Fruit fly (Drosophila melanogaster): Measurements from ENCODE around the gene CG7888.

Gene CG7888

DNA sequence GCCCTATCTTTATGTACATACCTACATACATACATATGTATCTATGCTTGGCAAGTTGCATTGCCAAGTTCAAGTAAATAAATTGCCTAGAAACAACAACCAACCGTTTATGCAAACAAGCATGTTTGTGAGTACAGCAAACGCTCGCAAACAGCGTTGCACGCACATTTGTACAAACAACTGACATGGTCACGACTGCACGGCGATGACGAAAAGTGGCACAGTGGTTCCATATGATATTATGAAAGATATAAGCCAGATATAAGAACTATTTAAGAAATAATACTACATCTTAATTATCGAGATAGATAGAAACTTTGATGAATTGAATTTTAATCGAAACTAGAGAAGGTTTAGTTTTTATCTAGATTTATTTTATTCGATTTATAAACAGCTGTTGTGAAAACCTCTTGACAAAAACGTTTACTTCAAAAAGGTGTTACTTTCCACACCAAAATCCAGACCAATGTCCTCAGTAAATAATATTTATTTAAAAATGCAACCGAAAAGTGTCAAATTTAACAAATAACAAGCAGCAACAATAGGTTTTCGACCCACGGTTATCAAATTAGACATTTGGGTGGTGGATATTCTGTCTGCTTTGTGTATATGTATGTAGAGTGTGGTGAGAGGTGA lies 36.1 kb downstream of the CG7888 start (continued):
- no peak for TF ChIP-seq CG3995 (GFP tag; optimal IDR thresholded peaks at IDR 0.05)
- TF ChIP-seq Sry-β (GFP tag; optimal IDR thresholded peaks at IDR 0.05): peak; percentile 67
- peak; percentile 90 for TF ChIP-seq org-1 (GFP tag; optimal IDR thresholded peaks at IDR 0.05)
- TF ChIP-seq stwl (tag; optimal IDR thresholded peaks at IDR 0.05): peak; percentile 18
- TF ChIP-seq gro (GFP tag; optimal IDR thresholded peaks at IDR 0.05): peak; percentile 22
- peak; percentile 46 for TF ChIP-seq CG11696 (GFP tag; IDR thresholded peaks at IDR 0.05)
- TF ChIP-seq CG31388 (GFP tag; optimal IDR thresholded peaks at IDR 0.05): peak; percentile 81
- TF ChIP-seq GATAe (GFP tag; conservative IDR thresholded peaks at IDR 0.05): no peak
- peak; percentile 94 for TF ChIP-seq CG30403 (GFP tag; optimal IDR thresholded peaks at IDR 0.05)
- TF ChIP-seq lmd (GFP tag; IDR thresholded peaks at IDR 0.05): peak; percentile 84; the same call in 1 of the 2 replicates
- TF ChIP-seq sim (GFP tag; IDR thresholded peaks at IDR 0.05): peak; percentile 71
- peak; percentile 26 for TF ChIP-seq CrebB (tag; optimal IDR thresholded peaks at IDR 0.05)
- TF ChIP-seq CG13296 (GFP tag; optimal IDR thresholded peaks at IDR 0.05): peak; percentile 90
- TF ChIP-seq CG6654 (GFP tag; optimal IDR thresholded peaks at IDR 0.05): peak; percentile 67
- TF ChIP-seq tgo (GFP tag; IDR thresholded peaks at IDR 0.05): peak; percentile 83; the same call in 2 of the 3 replicates
- peak; percentile 96 for TF ChIP-seq Ets65A (GFP tag)
- TF ChIP-seq CG1529 (GFP tag; optimal IDR thresholded peaks at IDR 0.05): peak; percentile 94
- peak; percentile 41 for TF ChIP-seq maf-S (GFP tag; optimal IDR thresholded peaks at IDR 0.05)
- 0 out of 2 replicates have a peak, but pooled peaks have one; percentile 32 for TF ChIP-seq CG9215 (GFP tag; IDR thresholded peaks at IDR 0.05)
- TF ChIP-seq repo (GFP tag; optimal IDR thresholded peaks at IDR 0.05): peak; percentile 78
- TF ChIP-seq sima (GFP tag; optimal IDR thresholded peaks at IDR 0.05): no peak
- peak; percentile 52 for TF ChIP-seq CG10654 (GFP tag; optimal IDR thresholded peaks at IDR 0.05)
- peak; percentile 62 for TF ChIP-seq D19B (GFP tag; optimal IDR thresholded peaks at IDR 0.05)
- peak; percentile 82 for TF ChIP-seq cato (GFP tag; optimal IDR thresholded peaks at IDR 0.05; ENCODE audit: borderline replicate concordance)
- TF ChIP-seq Dip3 (GFP tag; optimal IDR thresholded peaks at IDR 0.05): peak; percentile 35
- TF ChIP-seq CG17186 (GFP tag; optimal IDR thresholded peaks at IDR 0.05): peak; percentile 52
- peak; percentile 73 to 84 for TF ChIP-seq Pdp1 (GFP tag; optimal IDR thresholded peaks at IDR 0.05)
- TF ChIP-seq sob (GFP tag; IDR thresholded peaks at IDR 0.05): peak; percentile 69; the same call in 1 of the 2 replicates
- peak; percentile 76 for TF ChIP-seq tup (GFP tag; optimal IDR thresholded peaks at IDR 0.05)
- peak; percentile 88 for TF ChIP-seq Atf-2 (GFP tag; optimal IDR thresholded peaks at IDR 0.05)
- TF ChIP-seq Max (GFP tag; optimal IDR thresholded peaks at IDR 0.05): peak; percentile 93
- TF ChIP-seq ERR (GFP tag; optimal IDR thresholded peaks at IDR 0.05): no peak
- peak; percentile 75 for TF ChIP-seq CG13123 (GFP tag; optimal IDR thresholded peaks at IDR 0.05)
- no peak for TF ChIP-seq yki (optimal IDR thresholded peaks at IDR 0.05)
- peak; percentile 89 for TF ChIP-seq dmrt11E (tag; optimal IDR thresholded peaks at IDR 0.05)
- TF ChIP-seq Bdp1 (GFP tag; optimal IDR thresholded peaks at IDR 0.05): peak; percentile 79
- peak; percentile 63 for TF ChIP-seq sens-2 (GFP tag; IDR thresholded peaks at IDR 0.05)
- TF ChIP-seq CG11093 (GFP tag; IDR thresholded peaks at IDR 0.05): peak; percentile 72
- peak; percentile 83 for TF ChIP-seq Nf-YB (GFP tag; optimal IDR thresholded peaks at IDR 0.05)
- peak; percentile 92 for TF ChIP-seq CG10209 (GFP tag; optimal IDR thresholded peaks at IDR 0.05)
- TF ChIP-seq pum (GFP tag; optimal IDR thresholded peaks at IDR 0.05): peak; percentile 75
- peak; percentile 81 for TF ChIP-seq Meics (GFP tag; optimal IDR thresholded peaks at IDR 0.05)
- peak; percentile 96 for TF ChIP-seq gem (tag; optimal IDR thresholded peaks at IDR 0.05)
- TF ChIP-seq Jarid2 (GFP tag; optimal IDR thresholded peaks at IDR 0.05): peak; percentile 75
- TF ChIP-seq CG33557 (GFP tag; optimal IDR thresholded peaks at IDR 0.05): peak; percentile 85
- TF ChIP-seq CG3281 (GFP tag; optimal IDR thresholded peaks at IDR 0.05): peak; percentile 79
- TF ChIP-seq HmgZ (tag; optimal IDR thresholded peaks at IDR 0.05): peak; percentile 77
- peak; percentile 81 for TF ChIP-seq YL-1 (GFP tag; optimal IDR thresholded peaks at IDR 0.05)
- peak; percentile 73 for TF ChIP-seq sd (tag; optimal IDR thresholded peaks at IDR 0.05)
- peak; percentile 63 for TF ChIP-seq CG7786 (GFP tag; optimal IDR thresholded peaks at IDR 0.05)

All from whole organism, embryonic.